Fruit fly (Drosophila melanogaster): ENCODE data around the gene CG6005.

Gene CG6005

DNA sequence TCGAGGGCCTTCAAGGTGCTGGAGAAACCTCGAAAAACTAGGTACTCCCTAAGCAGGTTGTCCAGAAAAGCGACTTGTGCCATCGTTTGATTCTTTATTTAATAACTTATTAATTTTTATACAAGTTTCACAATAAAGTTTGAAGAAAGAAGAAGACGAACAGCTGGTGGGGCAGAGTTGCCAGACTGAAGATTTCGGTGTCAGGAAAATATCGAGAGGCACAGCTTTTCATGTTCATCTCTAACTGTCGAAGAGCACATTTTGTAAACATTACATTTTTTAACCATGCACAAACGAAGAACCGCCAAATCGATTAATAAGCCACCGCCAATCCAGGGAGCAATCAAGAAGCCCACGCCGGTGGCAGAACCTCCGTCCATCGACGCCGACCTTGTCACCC lies at the start of gene CG6005, which contains the start of gene CG14286:
CG6005 (minus strand) TSS at position 169 of the 400 bp plus-strand sequence.
CG14286 (plus strand) TSS at position 231 of the 400 bp plus-strand sequence.
- no peak for TF ChIP-seq salr (GFP tag; optimal IDR thresholded peaks at IDR 0.05)
- peak; percentile 13 for TF ChIP-seq vri (GFP tag; optimal IDR thresholded peaks at IDR 0.05)
- peak; percentile 42 for TF ChIP-seq lz (GFP tag; optimal IDR thresholded peaks at IDR 0.05)
- peak; percentile 4 for TF ChIP-seq cyc (GFP tag; optimal IDR thresholded peaks at IDR 0.05)
- no peak for TF ChIP-seq CG9139 (GFP tag; optimal IDR thresholded peaks at IDR 0.05)
- TF ChIP-seq Eip75B (GFP tag; optimal IDR thresholded peaks at IDR 0.05) = no peak
- TF ChIP-seq dsx (GFP tag; optimal IDR thresholded peaks at IDR 0.05; ENCODE audit: poor library complexity, severe bottlenecking) = no peak
- peak; percentile 9; the same call in 1 of the 2 replicates for TF ChIP-seq CG11294 (GFP tag; IDR thresholded peaks at IDR 0.05)
- peak; percentile 66 for TF ChIP-seq esn (GFP tag; optimal IDR thresholded peaks at IDR 0.05)
- TF ChIP-seq dac (GFP tag; optimal IDR thresholded peaks at IDR 0.05) = no peak
- TF ChIP-seq Blimp-1 (GFP tag; optimal IDR thresholded peaks at IDR 0.05) = no peak
- TF ChIP-seq CG10669 (GFP tag; optimal IDR thresholded peaks at IDR 0.05) = no peak
- peak; percentile 63 for TF ChIP-seq CG31627 (GFP tag; optimal IDR thresholded peaks at IDR 0.05)
- TF ChIP-seq CG6808 (GFP tag; optimal IDR thresholded peaks at IDR 0.05) = no peak
- peak; percentile 14 for TF ChIP-seq CG6792 (GFP tag; optimal IDR thresholded peaks at IDR 0.05)
- TF ChIP-seq Sox14 (GFP tag; optimal IDR thresholded peaks at IDR 0.05) = peak; percentile 68
- TF ChIP-seq CG10631 (GFP tag; optimal IDR thresholded peaks at IDR 0.05) = no peak
- peak; percentile 66 for TF ChIP-seq fkh (GFP tag; optimal IDR thresholded peaks at IDR 0.05)
- no peak for TF ChIP-seq Smox (GFP tag; optimal IDR thresholded peaks at IDR 0.05)
- peak; percentile 39; the same call in 1 of the 3 replicates for TF ChIP-seq eg (GFP tag; IDR thresholded peaks at IDR 0.05)
- TF ChIP-seq achi (GFP tag; optimal IDR thresholded peaks at IDR 0.05) = peak; percentile 72
- no peak for TF ChIP-seq ss (GFP tag; optimal IDR thresholded peaks at IDR 0.05)
- no peak for TF ChIP-seq Hr38 (GFP tag; optimal IDR thresholded peaks at IDR 0.05)
- TF ChIP-seq Hr4 (GFP tag; optimal IDR thresholded peaks at IDR 0.05) = peak; percentile 43
- TF ChIP-seq pdm3 (GFP tag; optimal IDR thresholded peaks at IDR 0.05) = peak; percentile 59
- TF ChIP-seq CG8632 (GFP tag; optimal IDR thresholded peaks at IDR 0.05) = no peak
- peak; percentile 65 for TF ChIP-seq Eip78C (GFP tag)
- TF ChIP-seq CG4318 (GFP tag; optimal IDR thresholded peaks at IDR 0.05) = no peak
- TF ChIP-seq Hr39 (GFP tag; optimal IDR thresholded peaks at IDR 0.05) = peak; percentile 62
- peak; percentile 5 for TF ChIP-seq Sox15 (GFP tag; optimal IDR thresholded peaks at IDR 0.05)
- no peak for TF ChIP-seq CG32006 (GFP tag; optimal IDR thresholded peaks at IDR 0.05)

dm6 chr3R:19073002-19073401 lies 49.2 kb upstream of the CG6005 start:
- TF ChIP-seq Blimp-1 (GFP tag; optimal IDR thresholded peaks at IDR 0.05) (peak; percentile 27), CG6276 (GFP tag; optimal IDR thresholded peaks at IDR 0.05) (peak; percentile 89), CG7368 (GFP tag; optimal IDR thresholded peaks at IDR 0.05) (peak; percentile 74), pdm3 (GFP tag; optimal IDR thresholded peaks at IDR 0.05) (peak; percentile 89), eg (GFP tag; IDR thresholded peaks at IDR 0.05) (peak; percentile 91), Lpt (GFP tag; optimal IDR thresholded peaks at IDR 0.05) (peak; percentile 84), net (GFP tag; optimal IDR thresholded peaks at IDR 0.05) (peak; percentile 89), CG3919 (GFP tag; optimal IDR thresholded peaks at IDR 0.05) (peak; percentile 89), CG6792 (GFP tag; optimal IDR thresholded peaks at IDR 0.05) (peak; percentile 78), CG1621 (tag; optimal IDR thresholded peaks at IDR 0.05) (peak; percentile 88), CG9139 (GFP tag; optimal IDR thresholded peaks at IDR 0.05) (peak; percentile 88), cyc (GFP tag; optimal IDR thresholded peaks at IDR 0.05) (peak; percentile 65), salr (GFP tag; optimal IDR thresholded peaks at IDR 0.05) (peak; percentile 69 to 84), ss (GFP tag; optimal IDR thresholded peaks at IDR 0.05) (peak; percentile 92 to 95), CG32006 (GFP tag; optimal IDR thresholded peaks at IDR 0.05) (peak; percentile 93), Hr4 (GFP tag; optimal IDR thresholded peaks at IDR 0.05) (peak; percentile 90), svp (GFP tag) (peak; percentile 89), esn (GFP tag; optimal IDR thresholded peaks at IDR 0.05) (peak; percentile 80), acj6 (GFP tag; optimal IDR thresholded peaks at IDR 0.05) (peak; percentile 90), Sox15 (GFP tag; optimal IDR thresholded peaks at IDR 0.05) (peak; percentile 67), lz (GFP tag; optimal IDR thresholded peaks at IDR 0.05) (peak; percentile 78), CG8119 (GFP tag; IDR thresholded peaks at IDR 0.05) (peak; percentile 94), CG11762 (GFP tag; optimal IDR thresholded peaks at IDR 0.05; ENCODE audit: insufficient read depth) (peak; percentile 85), CG8319 (GFP tag; optimal IDR thresholded peaks at IDR 0.05) (peak; percentile 62), fd59A (GFP tag; optimal IDR thresholded peaks at IDR 0.05) (peak; percentile 87), CG8632 (GFP tag; optimal IDR thresholded peaks at IDR 0.05) (peak; percentile 86), dsx (GFP tag; optimal IDR thresholded peaks at IDR 0.05; ENCODE audit: poor library complexity, severe bottlenecking) (peak; percentile 94), Hr39 (GFP tag; optimal IDR thresholded peaks at IDR 0.05) (peak; percentile 64), Smox (GFP tag; optimal IDR thresholded peaks at IDR 0.05) (peak; percentile 77), fd85E (GFP tag; optimal IDR thresholded peaks at IDR 0.05) (peak; percentile 23), CG6808 (GFP tag; optimal IDR thresholded peaks at IDR 0.05) (peak; percentile 92), achi (GFP tag; optimal IDR thresholded peaks at IDR 0.05) (peak; percentile 90), CG3032 (tag; optimal IDR thresholded peaks at IDR 0.05) (peak; percentile 92), CG10631 (GFP tag; optimal IDR thresholded peaks at IDR 0.05) (peak; percentile 87), Ets96B (tag; optimal IDR thresholded peaks at IDR 0.05) (peak; percentile 91)
